Fruit fly (Drosophila melanogaster) whole organism, wandering third instar larva: ENCODE measurements around the gene CG32188.

Experiments used
- Abd-B ChIP-seq: fragments of >200 bp; optimal IDR thresholded peaks from 2 replicates; lab custom pipeline; 2017; ENCODE audit warnings: missing biosample characterization, missing genetic modification characterization
- CG9705 ChIP-seq: fragments of 200-800 bp; sonication (Bioruptor generic); optimal IDR thresholded peaks from 2 replicates; lab custom pipeline; 2018; ENCODE audit warnings: missing biosample characterization, mild to moderate bottlenecking, missing genetic modification characterization
- CrebA ChIP-seq: fragments of 200-800 bp; sonication (Bioruptor generic); optimal IDR thresholded peaks from 2 replicates; lab custom pipeline; 2016; ENCODE audit warnings: missing biosample characterization, mild to moderate bottlenecking, missing genetic modification characterization, borderline replicate concordance
- Dfd ChIP-seq: fragments of >200 bp; optimal IDR thresholded peaks from 2 replicates; lab custom pipeline; 2017; ENCODE audit warnings: missing biosample characterization, missing genetic modification characterization
- Hr83 ChIP-seq: fragments of 200-300 bp; sonication (Bioruptor generic); optimal IDR thresholded peaks from 2 replicates; lab custom pipeline; 2016; ENCODE audit warnings: missing biosample characterization, mild to moderate bottlenecking, missing genetic modification characterization, moderate library complexity; ENCODE audit not compliant: poor library complexity, severe bottlenecking
- N ChIP-seq: fragments of >200 bp; optimal IDR thresholded peaks from 2 replicates; lab custom pipeline; 2018; ENCODE audit warnings: missing biosample characterization, missing external identifiers, missing genetic modification characterization
- OdsH ChIP-seq: fragments of 200-800 bp; sonication (Bioruptor generic); optimal IDR thresholded peaks from 2 replicates; lab custom pipeline; 2016; ENCODE audit warnings: missing biosample characterization, mild to moderate bottlenecking, missing genetic modification characterization
- Vsx2 ChIP-seq: fragments of 200-300, 225-300 bp; sonication (Bioruptor generic); optimal IDR thresholded peaks from 2 replicates; lab custom pipeline; 2018; ENCODE audit warnings: missing biosample characterization, missing genetic modification characterization; ENCODE audit not compliant: partially characterized antibody
- fru ChIP-seq: fragments of 200-800 bp; sonication (Bioruptor generic); optimal IDR thresholded peaks from 3 replicates; lab custom pipeline; 2016; ENCODE audit warnings: missing biosample characterization, mild to moderate bottlenecking, missing genetic modification characterization
- h ChIP-seq: fragments of 200-800 bp; sonication (Bioruptor generic); optimal IDR thresholded peaks from 3 replicates; lab custom pipeline; 2016; ENCODE audit warnings: missing biosample characterization, mild to moderate bottlenecking, missing genetic modification characterization
- pan ChIP-seq: fragments of >200 bp; optimal IDR thresholded peaks from 2 replicates; lab custom pipeline; 2017
- psq ChIP-seq: fragments of 200-800 bp; sonication (Bioruptor generic); optimal IDR thresholded peaks from 3 replicates; lab custom pipeline; 2017; ENCODE audit warnings: missing biosample characterization, mild to moderate bottlenecking, missing genetic modification characterization, moderate library complexity
- usp ChIP-seq: fragments of >200 bp; optimal IDR thresholded peaks from 2 replicates; lab custom pipeline; 2017; ENCODE audit warnings: missing biosample characterization, missing genetic modification characterization

DNA sequence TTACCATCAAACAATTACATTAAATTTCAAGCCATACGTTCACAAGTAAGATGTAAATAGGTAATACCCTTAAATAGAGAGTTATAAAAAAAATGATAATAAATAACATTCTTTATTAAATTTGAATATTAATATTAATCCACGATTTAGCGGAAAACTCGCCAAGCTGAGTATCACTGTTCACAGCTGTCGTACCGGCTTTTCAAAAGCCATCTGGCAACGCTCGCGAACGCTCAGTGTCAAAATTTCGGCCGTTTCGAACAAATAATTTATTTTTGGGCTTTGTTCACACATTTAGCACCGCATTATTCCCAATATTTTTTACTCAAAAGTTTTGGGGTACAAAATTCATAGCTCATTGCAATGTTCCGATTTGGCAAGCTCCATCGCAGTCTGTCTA lies 16.1 kb upstream of the CG32188 start, which contains the start of gene TrpRS-m:
- no peak for TF ChIP-seq psq (GFP tag; lab: Kevin White, UChicago)
- no peak for TF ChIP-seq pan (lab: Kevin White, UChicago)
- no peak for TF ChIP-seq Hr83 (GFP tag; lab: Kevin White, UChicago)
- no peak for TF ChIP-seq N
- no peak for TF ChIP-seq CrebA (GFP tag; lab: Kevin White, UChicago)
- no peak for TF ChIP-seq Vsx2 (GFP tag; lab: Kevin White, UChicago)
- no peak for TF ChIP-seq OdsH (GFP tag; lab: Kevin White, UChicago)
- no peak for TF ChIP-seq h (GFP tag; lab: Kevin White, UChicago)
- TF ChIP-seq CG9705 (GFP tag; lab: Kevin White, UChicago): no peak
- no peak for TF ChIP-seq fru (GFP tag; lab: Kevin White, UChicago)
- no peak for TF ChIP-seq Dfd (GFP tag; lab: Kevin White, UChicago)
- no peak for TF ChIP-seq Abd-B (GFP tag; lab: Kevin White, UChicago)
- no peak for TF ChIP-seq usp (GFP tag; lab: Kevin White, UChicago)
